Fruit fly (Drosophila melanogaster): ENCODE measurements around the gene CG13248.

The CG13248 gene

DNA sequence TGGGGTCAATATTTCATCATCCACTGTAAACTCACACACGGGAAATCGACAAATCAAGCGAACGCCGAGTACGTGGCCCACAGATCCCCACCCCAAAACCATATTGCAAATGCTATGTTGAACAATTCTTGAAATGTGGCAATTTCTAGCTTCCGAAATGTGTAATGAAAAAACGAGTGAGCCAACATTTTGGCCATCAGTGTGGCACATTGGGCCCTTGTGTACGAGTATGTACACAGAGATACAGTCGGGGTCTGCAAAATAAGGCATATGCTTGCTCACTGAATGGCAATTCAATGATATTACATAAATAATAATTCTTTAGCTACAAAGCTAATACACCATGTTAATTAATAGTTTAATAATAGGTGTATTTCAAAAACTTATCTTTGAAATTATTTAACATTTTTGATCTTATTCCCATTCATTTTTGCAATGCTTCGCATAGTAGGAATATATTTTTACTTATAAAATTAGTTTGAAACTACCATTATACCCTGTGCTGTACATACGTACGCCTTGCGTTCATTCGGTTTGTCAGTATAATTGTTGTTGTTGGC is 10.7 kb downstream of the CG13248 start (continued):
- peak; percentile 78 for TF ChIP-seq dmrt93B (GFP tag; optimal IDR thresholded peaks at IDR 0.05)
- peak; percentile 55 to 91 for TF ChIP-seq foxo (GFP tag; optimal IDR thresholded peaks at IDR 0.05)
- TF ChIP-seq Sp1 (GFP tag; optimal IDR thresholded peaks at IDR 0.05) = peak; percentile 93
- peak; percentile 90 for TF ChIP-seq fru (GFP tag; optimal IDR thresholded peaks at IDR 0.05)

DNA sequence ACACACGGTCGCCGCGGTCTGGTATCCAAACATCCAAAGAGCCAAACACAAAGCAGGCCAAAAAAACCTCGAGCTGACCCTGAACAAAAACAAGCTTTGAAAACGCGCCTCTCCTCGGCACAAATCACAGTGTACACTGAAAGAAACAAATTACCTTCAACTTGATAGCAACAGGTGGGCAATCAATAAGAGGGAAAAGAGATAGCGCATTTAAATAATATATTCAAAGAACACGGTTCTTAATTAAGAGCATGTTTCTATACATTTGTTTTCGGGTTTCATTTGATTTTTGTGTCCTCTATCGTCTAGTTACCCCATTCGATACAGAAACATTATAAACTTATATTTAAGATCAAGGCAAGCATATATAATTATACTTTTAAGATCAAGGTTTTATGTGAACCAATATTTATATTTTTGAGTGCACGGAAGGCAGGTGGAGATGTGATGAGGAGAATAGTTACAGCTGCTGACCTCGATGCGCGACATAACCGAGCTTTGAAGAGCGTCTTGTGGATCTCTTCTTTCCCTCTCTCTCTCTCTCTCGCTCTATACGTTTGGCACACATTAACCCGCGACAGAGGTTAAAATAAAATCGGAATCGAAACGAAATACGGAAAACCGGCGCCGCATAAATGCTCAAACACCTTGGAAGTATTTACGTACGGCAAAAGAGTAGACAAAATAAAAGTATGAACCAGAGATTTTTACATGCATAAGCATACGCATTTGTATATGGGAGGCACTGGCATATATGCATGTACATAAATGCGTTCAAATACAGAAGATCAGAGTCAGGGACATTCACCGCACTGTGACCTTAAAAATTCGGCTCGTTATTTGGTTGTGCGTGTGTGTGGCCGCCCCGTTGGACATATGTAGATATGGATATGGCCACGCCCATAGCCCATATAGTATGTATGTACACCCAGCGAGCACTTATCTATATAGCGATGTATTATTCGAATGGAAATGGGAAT is 11.8 kb downstream of the CG13248 start:
- peak in 1 of 2 experiments; percentile 79 for TF ChIP-seq foxo (GFP tag; optimal IDR thresholded peaks at IDR 0.05)
- no peak for TF ChIP-seq Abd-B (GFP tag; optimal IDR thresholded peaks at IDR 0.05)
- TF ChIP-seq CrebA (GFP tag; optimal IDR thresholded peaks at IDR 0.05; ENCODE audit: borderline replicate concordance) = no peak
- peak; percentile 72 for TF ChIP-seq ey (GFP tag; optimal IDR thresholded peaks at IDR 0.05)
- TF ChIP-seq rgr (GFP tag; optimal IDR thresholded peaks at IDR 0.05) = peak; percentile 75
- TF ChIP-seq Hr78 (GFP tag; optimal IDR thresholded peaks at IDR 0.05) = no peak
- TF ChIP-seq brk (GFP tag; optimal IDR thresholded peaks at IDR 0.05) = peak; percentile 64
- peak; percentile 66 for TF ChIP-seq OdsH (GFP tag; optimal IDR thresholded peaks at IDR 0.05)
- TF ChIP-seq Hr83 (GFP tag; optimal IDR thresholded peaks at IDR 0.05; ENCODE audit: poor library complexity, severe bottlenecking) = no peak
- peak; percentile 19 for TF ChIP-seq sage (GFP tag; optimal IDR thresholded peaks at IDR 0.05)
- peak; percentile 76 for TF ChIP-seq h (GFP tag; optimal IDR thresholded peaks at IDR 0.05)
- TF ChIP-seq GATAd (GFP tag; optimal IDR thresholded peaks at IDR 0.05) = no peak
- no peak for TF ChIP-seq Rel (GFP tag; optimal IDR thresholded peaks at IDR 0.05)
- TF ChIP-seq Rel (tag; optimal IDR thresholded peaks at IDR 0.05) = no peak
- TF ChIP-seq CG32264 (GFP tag; optimal IDR thresholded peaks at IDR 0.05) = no peak
- no peak for TF ChIP-seq Dfd (GFP tag; optimal IDR thresholded peaks at IDR 0.05)
- TF ChIP-seq CG9705 (GFP tag; optimal IDR thresholded peaks at IDR 0.05) = peak; percentile 6
- peak; percentile 25 for TF ChIP-seq Hnf4 (GFP tag; optimal IDR thresholded peaks at IDR 0.05)
- TF ChIP-seq lola (GFP tag; optimal IDR thresholded peaks at IDR 0.05) = no peak
- TF ChIP-seq dmrt93B (GFP tag; optimal IDR thresholded peaks at IDR 0.05) = peak; percentile 21
- peak; percentile 69 for TF ChIP-seq br (GFP tag; optimal IDR thresholded peaks at IDR 0.05)
- no peak for TF ChIP-seq Mio (GFP tag; optimal IDR thresholded peaks at IDR 0.05)
- no peak for TF ChIP-seq dsf (GFP tag; optimal IDR thresholded peaks at IDR 0.05; ENCODE audit: borderline replicate concordance)
- TF ChIP-seq dl (GFP tag; optimal IDR thresholded peaks at IDR 0.05; ENCODE audit: insufficient read depth in 1 of 2, partially characterized antibody in 2 of 2) = no peak
- no peak for TF ChIP-seq usp (GFP tag; optimal IDR thresholded peaks at IDR 0.05)
- peak; percentile 14 for TF ChIP-seq Dif (GFP tag; optimal IDR thresholded peaks at IDR 0.05; ENCODE audit: partially characterized antibody)
- no peak for TF ChIP-seq N (GFP tag; optimal IDR thresholded peaks at IDR 0.05)
- TF ChIP-seq sv (GFP tag; optimal IDR thresholded peaks at IDR 0.05) = peak; percentile 82
- TF ChIP-seq Myc (optimal IDR thresholded peaks at IDR 0.05) = no peak
- no peak for TF ChIP-seq Vsx2 (GFP tag; optimal IDR thresholded peaks at IDR 0.05; ENCODE audit: partially characterized antibody)
- no peak for TF ChIP-seq pan (optimal IDR thresholded peaks at IDR 0.05)
- TF ChIP-seq jim (GFP tag; optimal IDR thresholded peaks at IDR 0.05) = no peak
- TF ChIP-seq HLH106 (tag; optimal IDR thresholded peaks at IDR 0.05) = peak; percentile 59
- peak; percentile 60 for TF ChIP-seq Sp1 (GFP tag; optimal IDR thresholded peaks at IDR 0.05)
- peak; percentile 59 for TF ChIP-seq psq (GFP tag; optimal IDR thresholded peaks at IDR 0.05)
- TF ChIP-seq Jra (GFP tag; optimal IDR thresholded peaks at IDR 0.05) = peak; percentile 17
- TF ChIP-seq fru (GFP tag; optimal IDR thresholded peaks at IDR 0.05) = peak; percentile 69
- peak; percentile 55 for TF ChIP-seq woc (GFP tag; optimal IDR thresholded peaks at IDR 0.05)
- no peak for TF ChIP-seq tai (GFP tag; optimal IDR thresholded peaks at IDR 0.05)
